Worm (Caenorhabditis elegans): ENCODE results near the gene sdz-12.

DNA sequence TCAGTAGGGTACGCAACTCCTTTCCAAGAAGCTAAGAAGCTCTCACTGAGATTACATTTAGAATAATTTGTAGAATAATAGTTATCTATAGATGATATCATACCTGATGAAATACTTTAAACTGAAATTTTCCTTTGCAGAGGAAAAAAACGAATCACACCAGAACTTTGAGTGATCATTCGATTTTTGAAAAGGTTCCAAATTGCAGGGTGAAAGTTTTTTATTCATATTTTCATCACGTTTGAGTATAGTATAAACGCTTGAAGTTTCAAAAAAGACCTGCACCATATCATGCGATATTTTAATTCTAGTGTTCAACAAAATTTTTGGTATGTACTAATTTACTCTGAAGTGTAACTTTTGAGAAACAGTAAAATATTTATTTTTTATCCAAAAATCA, 17.0 kb downstream of the sdz-12 start, which contains the start of gene srh-100:
- no peak for TF ChIP-seq unc-62 (GFP tag; optimal IDR thresholded peaks at IDR 0.05)
- no peak for TF ChIP-seq lsy-2 (tag; optimal IDR thresholded peaks at IDR 0.05)
- TF ChIP-seq bed-3 (GFP tag; optimal IDR thresholded peaks at IDR 0.05): no peak
- TF ChIP-seq ztf-11 (tag; optimal IDR thresholded peaks at IDR 0.05): no peak
- TF ChIP-seq nhr-28 (tag; optimal IDR thresholded peaks at IDR 0.05): no peak
- TF ChIP-seq nhr-12 (tag; optimal IDR thresholded peaks at IDR 0.05): no peak
- no peak for TF ChIP-seq snpc-4 (tag; optimal IDR thresholded peaks at IDR 0.05)
- no peak for TF ChIP-seq ces-1 (GFP tag; optimal IDR thresholded peaks at IDR 0.05)
- no peak for TF ChIP-seq mep-1 (tag; optimal IDR thresholded peaks at IDR 0.05)
- TF ChIP-seq nhr-237 (tag; optimal IDR thresholded peaks at IDR 0.05): no peak
- TF ChIP-seq blmp-1 (tag; optimal IDR thresholded peaks at IDR 0.05): no peak
- no peak for TF ChIP-seq lin-13 (tag; optimal IDR thresholded peaks at IDR 0.05)
- no peak for TF ChIP-seq zip-8 (tag; optimal IDR thresholded peaks at IDR 0.05)
- no peak for TF ChIP-seq nhr-76 (tag; optimal IDR thresholded peaks at IDR 0.05)
